Worm (Caenorhabditis elegans) whole organism, L1 larva: ENCODE results near the gene srh-135.

Source experiments
- ama-1 ChIP-seq: fragments of 150-350 bp; optimal IDR thresholded peaks from 2 replicates; lab custom pipeline; 2014
- ceh-82 ChIP-seq, 3 experiments: fragments of 150-350 bp in 1 of 3; sonication (generic microtip) in 2 of 3; optimal IDR thresholded peaks; 2 replicates each; lab custom pipeline; 2014 to 2017; ENCODE audit warnings: missing biosample characterization in 3 of 3, missing genetic modification characterization in 3 of 3
- dpl-1 ChIP-seq, 3 experiments: fragments of 150-350 bp in 2 of 3; sonication (generic microtip) in 1 of 3; optimal IDR thresholded peaks; 2 replicates each; lab custom pipeline; 2014 to 2017; ENCODE audit warnings: missing biosample characterization in 3 of 3, missing genetic modification characterization in 3 of 3, missing genetic modification reagents in 3 of 3
- egl-27 ChIP-seq, 2 experiments: fragments of 150-350 bp in 1 of 2; sonication (generic microtip); optimal IDR thresholded peaks; 3 replicates each; lab custom pipeline; 2017 to 2018; ENCODE audit warnings: missing biosample characterization in 2 of 2, missing genetic modification characterization in 2 of 2, missing genetic modification reagents in 2 of 2
- elt-2 ChIP-seq: sonication (generic microtip); optimal IDR thresholded peaks from 2 replicates; lab custom pipeline; 2016; ENCODE audit warnings: missing genetic modification characterization, mild to moderate bottlenecking, inconsistent platforms, missing compliant biosample characterization, missing genetic modification reagents
- fkh-10 ChIP-seq: sonication (generic microtip); optimal IDR thresholded peaks from 2 replicates; lab custom pipeline; 2017; ENCODE audit warnings: missing biosample characterization, missing genetic modification reagents, missing genetic modification characterization
- nhr-19 ChIP-seq: fragments of 200-800 bp; sonication (Bioruptor generic); conservative IDR thresholded peaks from 2 replicates; pipeline ENCODE4 v1.3.6; 2022; ENCODE audit warnings: missing genetic modification characterization, missing compliant biosample characterization

DNA sequence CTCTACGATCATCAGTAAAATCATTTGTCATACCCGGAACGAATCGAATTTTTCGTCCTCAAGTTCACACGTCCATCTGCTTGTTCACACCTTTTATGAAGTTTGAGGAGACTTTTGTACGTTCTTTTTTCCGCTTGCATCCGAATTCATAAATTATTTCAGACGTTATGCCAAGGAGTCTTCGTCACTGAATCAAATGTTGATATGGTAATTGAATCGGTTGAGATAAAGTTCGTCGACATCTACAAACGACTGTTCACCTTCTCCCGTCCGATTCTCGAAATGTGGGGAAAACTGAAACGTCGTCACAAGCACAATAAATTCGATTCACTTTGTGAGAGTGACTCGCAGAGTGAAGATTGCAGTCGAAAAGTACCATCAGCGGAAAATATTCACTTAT, 25.1 kb upstream of the srh-135 start:
- TF ChIP-seq nhr-19 (GFP tag; lab: Robert Waterston, UW) (no peak), ceh-82 (tag; optimal IDR thresholded peaks at IDR 0.05; lab: Kevin White, UChicago) (no peak), egl-27 (tag; optimal IDR thresholded peaks at IDR 0.05; lab: Kevin White, UChicago) (no peak), dpl-1 (GFP tag; optimal IDR thresholded peaks at IDR 0.05; lab: Kevin White, UChicago) (no peak), fkh-10 (GFP tag; lab: Kevin White, UChicago) (no peak), elt-2 (tag; lab: Kevin White, UChicago) (no peak), ama-1 (no peak)
